Worm (Caenorhabditis elegans): ENCODE data around the gene F07G11.2.

- TF ChIP-seq lsy-2 (tag; optimal IDR thresholded peaks at IDR 0.05) (no peak), skn-1 (tag; optimal IDR thresholded peaks at IDR 0.05) (no peak)
These were observed 26.3 kb downstream of the F07G11.2 start, which contains the start of gene F10G2.2 for ce11 chrV:7330868-7331267.
